Fruit fly (Drosophila melanogaster) Kc167 (cell line): ENCODE data around the gene MESR6.

Source experiments
- Myc ChIP-seq: fragments of >200 bp; optimal IDR thresholded peaks from 2 replicates; lab custom pipeline; 2017; ENCODE audit warnings: missing external identifiers
- Sin3A ChIP-seq: fragments of >200 bp; optimal IDR thresholded peaks from 2 replicates; lab custom pipeline; 2018; ENCODE audit warnings: missing external identifiers
- h ChIP-seq: fragments of >200 bp; optimal IDR thresholded peaks from 3 replicates; lab custom pipeline; 2018; ENCODE audit warnings: missing external identifiers
- insv ChIP-seq: fragments of >200 bp; optimal IDR thresholded peaks from 3 replicates; lab custom pipeline; 2018; ENCODE audit warnings: missing external identifiers
- psq ChIP-seq: fragments of >200 bp; optimal IDR thresholded peaks from 2 replicates; lab custom pipeline; 2017; ENCODE audit warnings: missing external identifiers
- ttk ChIP-seq: sonication (Bioruptor generic); optimal IDR thresholded peaks from 2 replicates; lab custom pipeline; 2017; ENCODE audit warnings: missing external identifiers

The MESR6 gene

DNA sequence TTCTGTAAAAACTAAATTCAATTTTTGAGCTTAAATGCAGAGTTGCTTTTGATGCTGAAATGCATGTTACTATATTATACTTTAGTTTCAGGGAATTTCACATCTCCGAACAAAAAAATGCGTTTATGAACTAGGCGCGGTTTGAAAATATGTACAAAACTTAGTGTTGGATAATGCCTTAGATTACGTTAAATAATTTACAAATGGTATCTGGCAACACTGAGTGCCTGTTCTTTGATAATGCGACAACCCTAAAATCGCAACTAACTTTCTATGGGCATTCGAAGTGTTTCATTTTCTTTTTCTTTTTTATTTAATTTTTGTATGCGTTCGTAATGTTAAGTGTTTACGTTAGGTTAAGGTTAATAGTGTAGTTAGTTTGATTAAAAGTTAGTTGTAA is 50.1 kb downstream of the MESR6 start:
- TF ChIP-seq ttk (lab: Kevin White, UChicago): no peak
- TF ChIP-seq Sin3A (lab: Kevin White, UChicago): no peak
- TF ChIP-seq Myc (lab: Kevin White, UChicago): no peak
- no peak for TF ChIP-seq insv (lab: Kevin White, UChicago)
- TF ChIP-seq psq (lab: Kevin White, UChicago): no peak
- TF ChIP-seq h (lab: Kevin White, UChicago): no peak

DNA sequence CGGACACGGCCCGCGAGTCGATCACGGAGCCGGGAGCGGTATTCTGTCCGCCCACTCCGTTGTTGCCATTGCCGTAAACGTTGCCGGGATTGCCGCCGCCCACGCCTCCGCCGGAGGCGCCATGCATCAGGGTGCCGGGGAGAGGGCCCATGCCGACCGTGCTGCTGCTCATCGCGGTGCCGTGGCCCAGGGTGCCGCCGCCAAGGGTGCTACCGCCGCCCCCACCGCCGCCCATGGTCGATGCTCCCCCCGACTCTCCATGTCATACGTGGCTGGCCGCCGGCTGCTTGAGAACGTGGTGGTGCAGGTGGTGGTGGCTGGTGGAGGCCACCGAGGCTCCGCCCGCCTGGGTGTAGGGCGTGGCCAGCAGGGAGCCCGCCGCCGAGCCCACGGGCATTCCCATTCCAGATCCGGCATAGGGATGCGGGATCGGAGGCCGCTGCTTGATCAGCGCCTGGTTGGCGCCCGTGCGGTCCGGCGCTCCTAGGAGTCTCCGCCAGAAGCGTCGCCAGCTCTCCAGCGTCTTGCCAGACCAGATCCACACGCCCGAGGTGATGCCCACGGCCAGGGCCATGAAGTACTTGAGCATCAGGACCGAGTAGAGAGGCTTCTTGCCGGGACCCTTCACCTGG is 51.6 kb downstream of the MESR6 start:
- TF ChIP-seq ttk (lab: Kevin White, UChicago) (no peak), psq (lab: Kevin White, UChicago) (no peak), insv (lab: Kevin White, UChicago) (no peak), h (lab: Kevin White, UChicago) (no peak), Sin3A (lab: Kevin White, UChicago) (no peak), Myc (lab: Kevin White, UChicago) (no peak)
